Fruit fly (Drosophila melanogaster): Measurements from ENCODE around the gene neb.
A peak's percentile ranks its signal among the peaks of the same experiment; 100 is the strongest.

Gene neb

DNA sequence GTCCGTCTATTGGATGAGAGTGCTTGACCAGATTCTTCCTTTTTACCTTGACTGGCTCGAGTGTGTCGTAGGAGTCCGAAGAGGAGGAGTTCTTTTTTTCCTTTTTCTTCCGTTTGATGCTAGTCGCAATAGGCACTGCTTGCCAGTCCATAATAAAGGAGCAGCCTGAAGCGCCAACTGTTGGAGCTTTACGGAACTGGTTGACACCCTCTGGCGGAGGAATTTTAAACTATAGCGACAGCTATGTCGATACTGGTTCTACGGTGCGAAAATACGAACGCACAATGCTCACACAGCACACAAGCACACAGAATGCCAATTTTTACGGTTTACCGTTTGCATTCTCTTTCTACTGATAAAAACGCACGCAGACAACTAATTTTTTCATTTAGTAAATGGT is 31.0 kb downstream of the neb start:
- TF ChIP-seq CG15710 (tag; optimal IDR thresholded peaks at IDR 0.05): no peak
- no peak for TF ChIP-seq gl (tag; optimal IDR thresholded peaks at IDR 0.05)
- TF ChIP-seq Ets98B (GFP tag; IDR thresholded peaks at IDR 0.05): no peak
- TF ChIP-seq CG8301 (tag; optimal IDR thresholded peaks at IDR 0.05): no peak
- TF ChIP-seq CG9948 (tag; optimal IDR thresholded peaks at IDR 0.05): no peak
- no peak for TF ChIP-seq Pif1A (GFP tag; optimal IDR thresholded peaks at IDR 0.05)
- TF ChIP-seq fd96Ca (GFP tag; IDR thresholded peaks at IDR 0.05): no peak
- no peak for TF ChIP-seq CG17806 (tag; optimal IDR thresholded peaks at IDR 0.05)
- no peak for TF ChIP-seq D1 (tag; optimal IDR thresholded peaks at IDR 0.05)
- TF ChIP-seq Pif1B (GFP tag; optimal IDR thresholded peaks at IDR 0.05): no peak
- no peak for TF ChIP-seq CG32121 (GFP tag; IDR thresholded peaks at IDR 0.05)
- no peak for TF ChIP-seq CG13204 (GFP tag; optimal IDR thresholded peaks at IDR 0.05)
- no peak for TF ChIP-seq Snoo (tag; optimal IDR thresholded peaks at IDR 0.05)
- TF ChIP-seq EcR (GFP tag; optimal IDR thresholded peaks at IDR 0.05): no peak
- no peak for TF ChIP-seq CG12605 (GFP tag; IDR thresholded peaks at IDR 0.05)
- no peak for TF ChIP-seq rn (GFP tag; IDR thresholded peaks at IDR 0.05)
- TF ChIP-seq CG34367 (tag; optimal IDR thresholded peaks at IDR 0.05): no peak
- TF ChIP-seq CG8159 (tag; optimal IDR thresholded peaks at IDR 0.05): no peak
- TF ChIP-seq CG14655 (GFP tag; optimal IDR thresholded peaks at IDR 0.05): no peak

DNA sequence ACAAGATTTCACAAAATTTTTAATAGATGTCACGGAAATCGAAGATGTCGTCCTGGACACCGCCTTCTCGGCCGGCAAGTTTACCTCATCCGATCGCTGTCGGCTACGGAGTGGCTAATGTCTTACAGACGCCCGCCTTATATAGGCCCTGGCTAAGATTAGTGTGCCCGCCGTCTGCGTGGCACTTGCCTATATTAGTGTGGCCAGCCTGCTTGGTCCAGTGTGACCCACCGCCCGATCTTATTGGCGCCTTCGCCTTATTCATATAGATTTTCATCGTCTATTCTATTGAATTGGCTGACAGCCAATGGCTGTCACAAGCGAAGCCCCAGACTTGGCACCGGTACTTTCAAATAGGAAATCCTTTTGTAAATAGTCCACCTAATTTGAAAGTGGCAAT is 40.3 kb downstream of the neb start:
- TF ChIP-seq CG9948 (tag; optimal IDR thresholded peaks at IDR 0.05): no peak
- no peak for TF ChIP-seq CG8301 (tag; optimal IDR thresholded peaks at IDR 0.05)
- no peak for TF ChIP-seq rn (GFP tag; IDR thresholded peaks at IDR 0.05)
- TF ChIP-seq fd96Ca (GFP tag; IDR thresholded peaks at IDR 0.05): no peak
- no peak for TF ChIP-seq CG17806 (tag; optimal IDR thresholded peaks at IDR 0.05)
- no peak for TF ChIP-seq CG32121 (GFP tag; IDR thresholded peaks at IDR 0.05)
- TF ChIP-seq CG4496 (GFP tag; IDR thresholded peaks at IDR 0.05): no peak
- TF ChIP-seq CG12605 (GFP tag; IDR thresholded peaks at IDR 0.05): no peak
- no peak for TF ChIP-seq CG14655 (GFP tag; optimal IDR thresholded peaks at IDR 0.05)
- no peak for TF ChIP-seq CG10348 (GFP tag; IDR thresholded peaks at IDR 0.05)
- no peak for TF ChIP-seq CG13204 (GFP tag; optimal IDR thresholded peaks at IDR 0.05)
- no peak for TF ChIP-seq EcR (GFP tag; optimal IDR thresholded peaks at IDR 0.05)

DNA sequence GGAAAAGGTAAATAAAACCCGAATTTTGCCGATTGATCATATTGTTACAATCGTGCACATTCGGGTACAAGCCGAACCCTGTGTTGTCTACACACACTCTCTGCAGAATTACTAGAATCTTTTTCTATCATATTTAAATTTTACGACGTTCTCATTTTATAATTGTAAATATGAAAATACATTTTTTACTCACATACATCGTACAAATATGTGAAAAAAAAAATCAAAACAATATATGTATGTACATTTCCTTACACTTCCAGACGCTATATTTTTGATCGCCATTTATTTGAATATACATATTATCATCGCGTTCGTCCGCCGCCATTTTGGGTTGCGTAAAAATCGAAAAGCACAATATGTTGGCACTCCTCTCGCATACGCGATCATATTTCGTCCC is 42.2 kb downstream of the neb start:
- TF ChIP-seq CG34367 (tag; optimal IDR thresholded peaks at IDR 0.05) (no peak), CG13204 (GFP tag; optimal IDR thresholded peaks at IDR 0.05) (no peak), CG10348 (GFP tag; IDR thresholded peaks at IDR 0.05) (no peak), Pif1A (GFP tag; optimal IDR thresholded peaks at IDR 0.05) (no peak), CG32121 (GFP tag; IDR thresholded peaks at IDR 0.05) (no peak), CG4496 (GFP tag; IDR thresholded peaks at IDR 0.05) (no peak), rn (GFP tag; IDR thresholded peaks at IDR 0.05) (no peak), fd96Ca (GFP tag; IDR thresholded peaks at IDR 0.05) (no peak), CG14655 (GFP tag; optimal IDR thresholded peaks at IDR 0.05) (no peak), CG15710 (tag; optimal IDR thresholded peaks at IDR 0.05) (no peak), CG17806 (tag; optimal IDR thresholded peaks at IDR 0.05) (no peak), gl (tag; optimal IDR thresholded peaks at IDR 0.05) (no peak), Snoo (tag; optimal IDR thresholded peaks at IDR 0.05) (no peak), CG9948 (tag; optimal IDR thresholded peaks at IDR 0.05) (no peak), Ets98B (GFP tag; IDR thresholded peaks at IDR 0.05) (no peak), D1 (tag; optimal IDR thresholded peaks at IDR 0.05) (no peak)

DNA sequence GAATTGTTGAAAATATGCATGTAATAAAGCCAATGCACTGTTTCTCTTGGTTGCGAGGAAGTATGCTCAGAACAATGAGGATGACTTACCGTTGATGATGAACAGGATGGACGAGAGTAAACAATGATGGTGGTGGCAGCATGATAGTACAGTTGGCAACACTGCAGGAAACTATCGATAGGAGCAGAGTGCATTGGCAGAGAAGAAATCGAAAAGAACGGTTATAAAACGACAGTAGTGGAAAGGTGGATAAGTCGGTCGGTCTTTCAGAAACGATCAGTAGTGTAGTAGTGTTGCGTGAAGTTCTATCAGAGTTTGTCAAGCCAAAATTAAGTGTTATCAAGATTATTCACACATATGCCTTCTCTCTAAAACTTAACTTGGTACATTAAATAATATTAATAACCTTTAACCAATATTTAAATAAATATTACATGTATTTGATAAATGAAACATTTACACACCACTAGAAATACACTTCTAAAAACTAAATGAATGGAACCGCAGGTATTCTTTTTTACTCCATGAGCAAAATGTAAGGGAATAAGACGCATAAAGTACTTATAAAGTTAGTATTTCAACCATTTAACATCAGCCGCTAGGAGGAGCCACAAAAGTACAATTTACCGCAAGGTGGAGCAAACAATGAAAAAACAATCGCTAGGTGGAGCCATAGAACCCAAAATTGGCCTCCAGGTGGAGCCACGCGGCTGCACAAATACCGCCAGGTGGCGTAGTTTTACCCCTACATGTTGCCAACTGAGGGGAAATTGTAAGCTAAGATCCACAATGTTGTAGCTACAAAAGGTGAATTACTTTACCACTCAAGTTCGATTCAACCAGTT is 45.1 kb downstream of the neb start:
- TF ChIP-seq CG9948 (tag; optimal IDR thresholded peaks at IDR 0.05) (peak; percentile 57), CG10348 (GFP tag; IDR thresholded peaks at IDR 0.05) (no peak), D1 (tag; optimal IDR thresholded peaks at IDR 0.05) (no peak), CG32121 (GFP tag; IDR thresholded peaks at IDR 0.05) (peak; percentile 50; the same call in 1 of the 2 replicates), CG14655 (GFP tag; optimal IDR thresholded peaks at IDR 0.05) (peak; percentile 74), EcR (GFP tag; optimal IDR thresholded peaks at IDR 0.05) (no peak), gl (tag; optimal IDR thresholded peaks at IDR 0.05) (peak; percentile 9), Pif1A (GFP tag; optimal IDR thresholded peaks at IDR 0.05) (no peak), CG8159 (tag; optimal IDR thresholded peaks at IDR 0.05) (peak; percentile 66), CG4496 (GFP tag; IDR thresholded peaks at IDR 0.05) (no peak; the same call in 1 of the 3 replicates), Snoo (tag; optimal IDR thresholded peaks at IDR 0.05) (peak; percentile 32), CG12605 (GFP tag; IDR thresholded peaks at IDR 0.05) (peak; percentile 38), CG34367 (tag; optimal IDR thresholded peaks at IDR 0.05) (peak; percentile 48), fd96Ca (GFP tag; IDR thresholded peaks at IDR 0.05) (peak; percentile 51; the same call in 2 of the 3 replicates), Ets98B (GFP tag; IDR thresholded peaks at IDR 0.05) (no peak; the same call in 1 of the 2 replicates), CG17806 (tag; optimal IDR thresholded peaks at IDR 0.05) (peak; percentile 44), CG15710 (tag; optimal IDR thresholded peaks at IDR 0.05) (peak; percentile 68), Pif1B (GFP tag; optimal IDR thresholded peaks at IDR 0.05) (peak; percentile 55), rn (GFP tag; IDR thresholded peaks at IDR 0.05) (peak; percentile 61), CG13204 (GFP tag; optimal IDR thresholded peaks at IDR 0.05) (no peak), CG8301 (tag; optimal IDR thresholded peaks at IDR 0.05) (peak; percentile 70)

DNA sequence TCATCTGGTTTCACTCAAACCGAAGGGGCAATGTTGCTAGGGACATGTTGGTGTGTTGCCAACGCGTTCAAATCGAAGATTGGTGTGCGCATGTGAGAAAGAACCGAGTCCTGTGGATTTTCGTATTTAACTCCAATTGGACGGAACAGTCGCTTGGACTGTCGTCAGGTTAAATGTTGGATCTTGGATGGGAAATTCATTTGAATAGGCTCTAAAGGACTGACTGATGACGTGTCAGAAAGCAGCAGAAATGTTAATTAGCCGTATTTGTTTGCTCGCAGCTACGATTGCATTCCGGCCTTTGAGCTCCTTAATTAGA is 45.6 kb downstream of the neb start:
- TF ChIP-seq CG8159 (tag; optimal IDR thresholded peaks at IDR 0.05): no peak
- TF ChIP-seq CG13204 (GFP tag; optimal IDR thresholded peaks at IDR 0.05): no peak
- TF ChIP-seq Snoo (tag; optimal IDR thresholded peaks at IDR 0.05): no peak
- TF ChIP-seq CG34367 (tag; optimal IDR thresholded peaks at IDR 0.05): no peak
- TF ChIP-seq Ets98B (GFP tag; IDR thresholded peaks at IDR 0.05): no peak
- TF ChIP-seq gl (tag; optimal IDR thresholded peaks at IDR 0.05): no peak
- TF ChIP-seq CG4496 (GFP tag; IDR thresholded peaks at IDR 0.05): no peak
- no peak for TF ChIP-seq Pif1A (GFP tag; optimal IDR thresholded peaks at IDR 0.05)
